Fruit fly (Drosophila melanogaster) whole organism: ENCODE measurements around the gene Tsen2.

Source experiments
- CG8478 ChIP-seq: fragments of >200 bp; optimal IDR thresholded peaks from 2 replicates; lab custom pipeline; 2018; ENCODE audit warnings: inconsistent platforms
- EcR ChIP-seq, 2 experiments: fragments of >200 bp; optimal IDR thresholded peaks; 2 replicates each; lab custom pipeline; 2017; ENCODE audit warnings: missing biosample characterization in 2 of 2, missing genetic modification characterization in 2 of 2, missing genetic modification reagents in 2 of 2
- pan ChIP-seq: fragments of >200 bp; optimal IDR thresholded peaks from 2 replicates; lab custom pipeline; 2017
- psq ChIP-seq: fragments of >200 bp; optimal IDR thresholded peaks from 2 replicates; lab custom pipeline; 2017

DNA sequence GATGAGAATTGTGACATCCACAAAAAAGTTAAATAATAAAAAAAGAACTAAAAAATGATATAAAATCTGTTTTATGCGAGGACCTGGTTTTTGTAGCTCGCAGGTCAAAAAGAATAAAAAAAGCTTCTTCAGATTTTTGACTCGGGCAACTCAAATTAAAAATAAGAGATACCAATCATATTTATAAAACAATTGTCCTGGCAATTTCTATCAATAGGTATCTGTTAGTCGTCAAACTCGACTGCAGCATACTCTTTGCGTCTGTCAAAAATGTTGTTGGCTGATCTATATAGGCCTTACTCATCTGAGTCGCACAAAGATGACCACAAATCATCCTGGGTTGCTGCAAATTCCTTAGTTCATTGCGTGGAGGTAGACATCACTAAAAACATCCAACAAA, 7.0 kb upstream of the Tsen2 start:
- no peak for TF ChIP-seq CG8478 (lab: Kevin White, UChicago)
- no peak for TF ChIP-seq pan (lab: Kevin White, UChicago)
- no peak for TF ChIP-seq psq (lab: Kevin White, UChicago)
- no peak for TF ChIP-seq EcR (GFP tag; optimal IDR thresholded peaks at IDR 0.05; lab: Kevin White, UChicago)
